Worm (Caenorhabditis elegans): Measurements from ENCODE around the gene F14H12.3.

Gene F14H12.3

ce11 chrX:4353318-4353717 lies 9.3 kb downstream of the F14H12.3 start, which contains the start of gene col-165:
col-165 (plus strand) TSS chrX:4353618.
- no peak for TF ChIP-seq nhr-41 (GFP tag; IDR thresholded peaks at IDR 0.05)
- TF ChIP-seq F49E8.2 (tag; optimal IDR thresholded peaks at IDR 0.05; ENCODE audit: borderline replicate concordance): no peak
- no peak for TF ChIP-seq spr-1 (tag; optimal IDR thresholded peaks at IDR 0.05)
- no peak for TF ChIP-seq hif-1 (tag; optimal IDR thresholded peaks at IDR 0.05)
- TF ChIP-seq hmg-1.1 (GFP tag; IDR thresholded peaks at IDR 0.05): no peak
- no peak for TF ChIP-seq nhr-76 (tag; optimal IDR thresholded peaks at IDR 0.05)
- TF ChIP-seq dmd-9 (GFP tag; IDR thresholded peaks at IDR 0.05): no peak
- TF ChIP-seq lir-3 (tag; optimal IDR thresholded peaks at IDR 0.05): no peak
- no peak for TF ChIP-seq T20F7.1 (GFP tag; optimal IDR thresholded peaks at IDR 0.05)
- TF ChIP-seq T26A8.4 (GFP tag; IDR thresholded peaks at IDR 0.05): no peak
- TF ChIP-seq mep-1 (tag; optimal IDR thresholded peaks at IDR 0.05): no peak
- no peak for TF ChIP-seq Y105C5A.15 (GFP tag; IDR thresholded peaks at IDR 0.05)
- no peak for TF ChIP-seq nhr-42 (GFP tag; IDR thresholded peaks at IDR 0.05)
- no peak for TF ChIP-seq lsy-2 (tag; optimal IDR thresholded peaks at IDR 0.05)
- no peak for TF ChIP-seq zfp-3 (GFP tag; conservative IDR thresholded peaks at IDR 0.05)
- TF ChIP-seq egl-43 (GFP tag; IDR thresholded peaks at IDR 0.05): no peak
- TF ChIP-seq R02D3.7 (tag; optimal IDR thresholded peaks at IDR 0.05): no peak

- no peak for TF ChIP-seq R02D3.7 (tag; optimal IDR thresholded peaks at IDR 0.05)
- no peak for TF ChIP-seq php-3 (GFP tag; IDR thresholded peaks at IDR 0.05)
- TF ChIP-seq daf-19 (GFP tag; conservative IDR thresholded peaks at IDR 0.05): no peak
- no peak for TF ChIP-seq arid-1 (GFP tag; conservative IDR thresholded peaks at IDR 0.05)
- no peak for TF ChIP-seq attf-4 (tag; optimal IDR thresholded peaks at IDR 0.05)
- no peak for TF ChIP-seq aly-2 (tag; optimal IDR thresholded peaks at IDR 0.05)
- TF ChIP-seq sdz-12 (GFP tag; optimal IDR thresholded peaks at IDR 0.05): no peak
- no peak for TF ChIP-seq nhr-111 (GFP tag; optimal IDR thresholded peaks at IDR 0.05)
- no peak for TF ChIP-seq pqm-1 (tag; optimal IDR thresholded peaks at IDR 0.05)
- TF ChIP-seq ceh-20 (GFP tag; IDR thresholded peaks at IDR 0.05): no peak
- TF ChIP-seq ces-1 (GFP tag; optimal IDR thresholded peaks at IDR 0.05): no peak
- TF ChIP-seq nhr-11 (tag; optimal IDR thresholded peaks at IDR 0.05): no peak
- TF ChIP-seq ztf-11 (tag; optimal IDR thresholded peaks at IDR 0.05): no peak
- no peak for TF ChIP-seq nhr-77 (tag; optimal IDR thresholded peaks at IDR 0.05)
- TF ChIP-seq tag-97 (GFP tag; IDR thresholded peaks at IDR 0.05): no peak
- no peak for TF ChIP-seq nhr-25 (tag; optimal IDR thresholded peaks at IDR 0.05; ENCODE audit: borderline replicate concordance, insufficient read depth)
- TF ChIP-seq lin-38 (GFP tag; IDR thresholded peaks at IDR 0.05): no peak
Measured at ce11 chrX:4357467-4357866, 13.5 kb downstream of the F14H12.3 start, which contains the start of gene F14H12.6. F14H12.6 (minus strand) TSS chrX:4357567.

- TF ChIP-seq php-3 (GFP tag; IDR thresholded peaks at IDR 0.05): peak; percentile 79
- TF ChIP-seq pqm-1 (tag; optimal IDR thresholded peaks at IDR 0.05): peak; percentile 36
- no peak for TF ChIP-seq ceh-44 (GFP tag; IDR thresholded peaks at IDR 0.05)
- TF ChIP-seq tra-1 (GFP tag; IDR thresholded peaks at IDR 0.05): peak; percentile 82
Measured at ce11 chrX:4359030-4359429, 15.0 kb downstream of the F14H12.3 start.

ce11 chrX:4362522-4362921 lies 18.5 kb downstream of the F14H12.3 start, which contains the start of gene F14H12.7:
F14H12.7 (minus strand) TSS chrX:4362622.
- TF ChIP-seq lin-13 (GFP tag; optimal IDR thresholded peaks at IDR 0.05): no peak
- no peak for TF ChIP-seq saeg-2 (GFP tag; IDR thresholded peaks at IDR 0.05)
- TF ChIP-seq snpc-1.2 (GFP tag; IDR thresholded peaks at IDR 0.05): no peak
